Fruit fly (Drosophila melanogaster): ENCODE results near the gene CG14137.

DNA sequence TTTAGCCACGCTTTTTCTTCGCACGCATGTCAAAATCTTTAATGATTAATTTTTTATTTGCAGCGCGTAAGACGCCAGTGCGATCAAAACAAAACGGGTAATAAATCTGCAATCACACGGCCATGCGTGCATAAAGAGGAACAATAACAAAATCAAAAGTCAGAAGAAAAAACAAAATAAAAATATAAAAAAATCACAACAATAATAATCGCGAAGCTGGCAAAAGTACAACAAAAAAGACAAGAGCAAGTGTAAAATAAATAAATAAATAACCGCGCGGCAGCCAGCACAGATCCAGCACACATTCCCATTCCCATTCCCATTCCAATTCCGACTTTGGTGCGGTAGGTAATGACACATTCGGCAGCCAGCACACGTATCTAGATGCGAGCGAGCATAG lies 34.7 kb upstream of the CG14137 start:
- no peak for TF ChIP-seq psq (optimal IDR thresholded peaks at IDR 0.05)
- TF ChIP-seq pan (optimal IDR thresholded peaks at IDR 0.05), result no peak
- no peak for TF ChIP-seq CG8478 (optimal IDR thresholded peaks at IDR 0.05)

Data from whole organism.